Fruit fly (Drosophila melanogaster) whole organism, embryonic: Measurements from ENCODE around the gene Hmr.

Experiments used
- Aef1 ChIP-seq: fragments of 200-800 bp; sonication (Bioruptor generic); IDR thresholded peaks from 3 replicates; pipeline ENCODE4 v1.3.6; 2022; ENCODE audit warnings: missing biosample characterization, missing genetic modification characterization
- Asciz ChIP-seq: fragments of 200-800 bp; sonication (Bioruptor generic); optimal IDR thresholded peaks from 2 replicates; lab custom pipeline; 2017; ENCODE audit warnings: missing biosample characterization, mild to moderate bottlenecking, missing genetic modification characterization, missing genetic modification reagents
- CG10366 ChIP-seq: fragments of 200-800 bp; sonication (Bioruptor generic); IDR thresholded peaks from 2 replicates; pipeline ENCODE4 v1.3.6; 2022; ENCODE audit warnings: missing biosample characterization, missing genetic modification characterization
- CG12071 ChIP-seq: fragments of 200-800 bp; sonication (Bioruptor generic); optimal IDR thresholded peaks from 3 replicates; lab custom pipeline; 2018; ENCODE audit warnings: missing biosample characterization, mild to moderate bottlenecking, missing genetic modification characterization
- CG12219 ChIP-seq: fragments of 200-800 bp; sonication (Bioruptor generic); optimal IDR thresholded peaks from 3 replicates; lab custom pipeline; 2018; ENCODE audit warnings: missing biosample characterization, mild to moderate bottlenecking, missing genetic modification characterization
- CG12236 ChIP-seq: fragments of 200-800 bp; sonication (Bioruptor generic); optimal IDR thresholded peaks from 2 replicates; lab custom pipeline; 2016; ENCODE audit warnings: missing biosample characterization, missing genetic modification characterization
- CG13296 ChIP-seq: fragments of 200-800 bp; sonication (Bioruptor generic); optimal IDR thresholded peaks from 3 replicates; lab custom pipeline; 2018; ENCODE audit warnings: missing biosample characterization, mild to moderate bottlenecking, missing genetic modification characterization
- CG15269 ChIP-seq: fragments of 200-800 bp; sonication (Bioruptor generic); optimal IDR thresholded peaks from 2 replicates; lab custom pipeline; 2018; ENCODE audit warnings: missing biosample characterization, mild to moderate bottlenecking, missing genetic modification characterization, moderate library complexity
- CG1647 ChIP-seq: fragments of 200-800 bp; sonication (Bioruptor generic); optimal IDR thresholded peaks from 3 replicates; lab custom pipeline; 2016; ENCODE audit warnings: missing biosample characterization, missing genetic modification characterization
- CG16863 ChIP-seq: fragments of 200-800 bp; sonication (Bioruptor generic); optimal IDR thresholded peaks from 3 replicates; lab custom pipeline; 2016; ENCODE audit warnings: missing biosample characterization, missing genetic modification characterization
- CG17612 ChIP-seq: fragments of 200-800 bp; sonication (Bioruptor generic); IDR thresholded peaks from 2 replicates; pipeline ENCODE4 v1.3.6; 2022; ENCODE audit warnings: missing biosample characterization, missing genetic modification characterization
- CG1832 ChIP-seq: fragments of 200-800 bp; sonication (Bioruptor generic); optimal IDR thresholded peaks from 2 replicates; lab custom pipeline; 2017; ENCODE audit warnings: missing biosample characterization, mild to moderate bottlenecking, missing genetic modification characterization, inconsistent platforms
- CG2678 ChIP-seq: fragments of 200-800 bp; sonication (Bioruptor generic); optimal IDR thresholded peaks from 3 replicates; lab custom pipeline; 2019; ENCODE audit warnings: missing biosample characterization, mild to moderate bottlenecking, missing genetic modification characterization, moderate library complexity
- CG2875 ChIP-seq: fragments of 200-800 bp; sonication (Bioruptor generic); optimal IDR thresholded peaks from 2 replicates; lab custom pipeline; 2017; ENCODE audit warnings: missing biosample characterization, mild to moderate bottlenecking, missing genetic modification characterization, missing genetic modification reagents
- CG30403 ChIP-seq: fragments of 200-800 bp; sonication (Bioruptor generic); optimal IDR thresholded peaks from 3 replicates; lab custom pipeline; 2016; ENCODE audit warnings: missing biosample characterization, missing genetic modification characterization
- CG30431 ChIP-seq: fragments of 200-800 bp; sonication (Bioruptor generic); optimal IDR thresholded peaks from 2 replicates; lab custom pipeline; 2017; ENCODE audit warnings: missing biosample characterization, missing genetic modification characterization
- CG31388 ChIP-seq: fragments of 200-800 bp; sonication (Bioruptor generic); optimal IDR thresholded peaks from 2 replicates; lab custom pipeline; 2016; ENCODE audit warnings: missing biosample characterization, missing genetic modification characterization
- CG31441 ChIP-seq: fragments of 200-800 bp; sonication (Bioruptor generic); IDR thresholded peaks from 2 replicates; pipeline ENCODE4 v1.3.6; 2022; ENCODE audit warnings: missing biosample characterization, missing genetic modification characterization
- CG4707 ChIP-seq: fragments of 200-800 bp; sonication (Bioruptor generic); optimal IDR thresholded peaks from 2 replicates; lab custom pipeline; 2018; ENCODE audit warnings: missing biosample characterization, mild to moderate bottlenecking, missing genetic modification characterization, moderate library complexity
- CG4820 ChIP-seq: fragments of 200-800 bp; sonication (Bioruptor generic); optimal IDR thresholded peaks from 3 replicates; lab custom pipeline; 2016; ENCODE audit warnings: missing biosample characterization, missing genetic modification characterization
- CG6765 ChIP-seq: fragments of 200-800 bp; sonication (Bioruptor generic); optimal IDR thresholded peaks from 3 replicates; lab custom pipeline; 2017; ENCODE audit warnings: missing biosample characterization, mild to moderate bottlenecking, missing genetic modification characterization
- CG6854 ChIP-seq: fragments of 200-800 bp; sonication (Bioruptor generic); optimal IDR thresholded peaks from 3 replicates; lab custom pipeline; 2017; ENCODE audit warnings: missing biosample characterization, mild to moderate bottlenecking, missing genetic modification characterization
- CG8281 ChIP-seq: fragments of 200-800 bp; sonication (Bioruptor generic); optimal IDR thresholded peaks from 2 replicates; lab custom pipeline; 2018; ENCODE audit warnings: missing biosample characterization, mild to moderate bottlenecking, missing genetic modification characterization, moderate library complexity
- CoRest ChIP-seq: fragments of 200-800 bp; sonication (Bioruptor generic); optimal IDR thresholded peaks from 3 replicates; lab custom pipeline; 2018; ENCODE audit warnings: missing biosample characterization, mild to moderate bottlenecking, missing genetic modification characterization, moderate library complexity
- Jarid2 ChIP-seq: fragments of 200-800 bp; sonication (Bioruptor generic); optimal IDR thresholded peaks from 3 replicates; lab custom pipeline; 2017; ENCODE audit warnings: mild to moderate bottlenecking, missing biosample characterization, missing genetic modification reagents, missing genetic modification characterization
- Lhr ChIP-seq: fragments of 200-800 bp; sonication (Bioruptor generic); optimal IDR thresholded peaks from 3 replicates; lab custom pipeline; 2017; ENCODE audit warnings: mild to moderate bottlenecking, missing biosample characterization, missing genetic modification reagents, missing genetic modification characterization
- MTF-1 ChIP-seq: fragments of 200-800 bp; sonication (Bioruptor generic); optimal IDR thresholded peaks from 2 replicates; lab custom pipeline; 2018; ENCODE audit warnings: missing biosample characterization, mild to moderate bottlenecking, missing genetic modification characterization, borderline replicate concordance
- Med ChIP-seq: fragments of 200-800 bp; sonication (Bioruptor generic); peaks from one replicate; lab custom pipeline; 2016; ENCODE audit warnings: missing biosample characterization, missing genetic modification characterization, mild to moderate bottlenecking, inconsistent platforms, moderate library complexity
- NC2α ChIP-seq: fragments of 200-800 bp; sonication (Bioruptor generic); optimal IDR thresholded peaks from 2 replicates; lab custom pipeline; 2016; ENCODE audit warnings: missing biosample characterization, missing genetic modification characterization
- Nf-YB ChIP-seq: fragments of 200-800 bp; sonication (Bioruptor generic); optimal IDR thresholded peaks from 3 replicates; lab custom pipeline; 2019; ENCODE audit warnings: missing biosample characterization, mild to moderate bottlenecking, missing genetic modification characterization, moderate library complexity
- al ChIP-seq: fragments of 200-800 bp; sonication (Bioruptor generic); IDR thresholded peaks from 2 replicates; pipeline ENCODE4 v1.3.6; 2022; ENCODE audit warnings: missing biosample characterization, missing genetic modification characterization
- bab2 ChIP-seq: fragments of 200-800 bp; sonication (Bioruptor generic); optimal IDR thresholded peaks from 2 replicates; lab custom pipeline; 2016; ENCODE audit warnings: missing biosample characterization, missing genetic modification characterization
- br ChIP-seq: fragments of >200 bp; optimal IDR thresholded peaks from 2 replicates; lab custom pipeline; 2017
- caup ChIP-seq: fragments of 200-800 bp; sonication (Bioruptor generic); optimal IDR thresholded peaks from 3 replicates; lab custom pipeline; 2017; ENCODE audit warnings: missing biosample characterization, mild to moderate bottlenecking, missing genetic modification characterization, moderate library complexity; ENCODE audit not compliant: severe bottlenecking
- ci ChIP-seq: fragments of 200-800 bp; sonication (Bioruptor generic); IDR thresholded peaks from 3 replicates; pipeline ENCODE4 v1.3.6; 2022; ENCODE audit warnings: missing biosample characterization, missing genetic modification characterization
- crp ChIP-seq, 2 experiments: fragments of 200-800 bp; sonication (Bioruptor generic); optimal IDR thresholded peaks; 2 replicates in 1 of 2; 3 replicates in 1 of 2; lab custom pipeline; 2017; ENCODE audit warnings: missing biosample characterization in 2 of 2, missing genetic modification characterization in 2 of 2, mild to moderate bottlenecking in 1 of 2, moderate library complexity in 1 of 2
- gce ChIP-seq: fragments of 200-800 bp; sonication (Bioruptor generic); IDR thresholded peaks from 3 replicates; pipeline ENCODE4 v1.3.6; 2022; ENCODE audit warnings: missing biosample characterization, missing genetic modification characterization
- gsb-n ChIP-seq: fragments of 200-800 bp; sonication (Bioruptor generic); optimal IDR thresholded peaks from 3 replicates; lab custom pipeline; 2018; ENCODE audit warnings: missing biosample characterization, mild to moderate bottlenecking, missing genetic modification characterization
- gt ChIP-seq: fragments of 200-800 bp; sonication (Bioruptor generic); IDR thresholded peaks from 2 replicates; pipeline ENCODE4 v1.3.6; 2022; ENCODE audit warnings: missing biosample characterization, missing genetic modification characterization
- hbn ChIP-seq: fragments of 200-800 bp; sonication (Bioruptor generic); IDR thresholded peaks from 2 replicates; pipeline ENCODE4 v1.3.6; 2022; ENCODE audit warnings: missing biosample characterization, missing genetic modification characterization; ENCODE audit not compliant: partially characterized antibody
- kni ChIP-seq: fragments of 200-800 bp; sonication (Bioruptor generic); optimal IDR thresholded peaks from 3 replicates; lab custom pipeline; 2017; ENCODE audit warnings: mild to moderate bottlenecking, missing biosample characterization, missing genetic modification reagents, missing genetic modification characterization
- lilli ChIP-seq: fragments of 200-800 bp; sonication (Bioruptor generic); optimal IDR thresholded peaks from 3 replicates; lab custom pipeline; 2016; ENCODE audit warnings: missing biosample characterization, missing genetic modification characterization
- nerfin-1 ChIP-seq: fragments of 200-800 bp; sonication (Bioruptor generic); optimal IDR thresholded peaks from 3 replicates; lab custom pipeline; 2019; ENCODE audit warnings: missing biosample characterization, mild to moderate bottlenecking, missing genetic modification characterization, moderate library complexity
- run ChIP-seq: fragments of 200-800 bp; sonication (Bioruptor generic); optimal IDR thresholded peaks from 3 replicates; lab custom pipeline; 2018; ENCODE audit warnings: missing biosample characterization, mild to moderate bottlenecking, missing genetic modification characterization
- seq ChIP-seq: fragments of 200-800 bp; sonication (Bioruptor generic); IDR thresholded peaks from 2 replicates; pipeline ENCODE4 v1.3.6; 2022; ENCODE audit warnings: missing biosample characterization, missing genetic modification characterization
- shn ChIP-seq: fragments of 200-800 bp; sonication (Bioruptor generic); optimal IDR thresholded peaks from 3 replicates; lab custom pipeline; 2016; ENCODE audit warnings: missing biosample characterization, missing genetic modification characterization
- tll ChIP-seq, 2 experiments: fragments of 200-800 bp in 1 of 2; fragments of >200 bp in 1 of 2; sonication (Bioruptor generic) in 1 of 2; optimal IDR thresholded peaks; 2 replicates each; lab custom pipeline; 2017 to 2019; ENCODE audit warnings: missing biosample characterization in 2 of 2, missing genetic modification characterization in 2 of 2, mild to moderate bottlenecking in 1 of 2, moderate library complexity in 1 of 2
- tx ChIP-seq: fragments of 200-800 bp; sonication (Bioruptor generic); optimal IDR thresholded peaks from 2 replicates; lab custom pipeline; 2016; ENCODE audit warnings: missing biosample characterization, missing genetic modification characterization
- unc-4 ChIP-seq: fragments of 200-800 bp; sonication (Bioruptor generic); IDR thresholded peaks from 2 replicates; pipeline ENCODE4 v1.3.6; 2022; ENCODE audit warnings: missing biosample characterization, missing genetic modification characterization; ENCODE audit not compliant: partially characterized antibody
- wdn ChIP-seq: fragments of 200-800 bp; sonication (Bioruptor generic); IDR thresholded peaks from 2 replicates; pipeline ENCODE4 v1.3.6; 2022; ENCODE audit warnings: missing biosample characterization, missing genetic modification characterization

The Hmr gene

dm6 chrX:10582064-10582463 lies 13.6 kb downstream of the Hmr start (continued):
- TF ChIP-seq kni, result no peak
- TF ChIP-seq shn (GFP tag; lab: Kevin White, UChicago), result no peak
- TF ChIP-seq Asciz (GFP tag; lab: Kevin White, UChicago), result peak; percentile 36
- no peak for TF ChIP-seq CG10366 (GFP tag; lab: Robert Waterston, UW)
- TF ChIP-seq br (lab: Kevin White, UChicago), result no peak
- TF ChIP-seq CG6765 (GFP tag; lab: Kevin White, UChicago), result no peak
- peak; percentile 28; the same call in 1 of the 2 replicates for TF ChIP-seq CG31441 (GFP tag; lab: Robert Waterston, UW)
- TF ChIP-seq CG1832 (GFP tag; lab: Kevin White, UChicago), result no peak
- peak; percentile 54 for TF ChIP-seq gsb-n
- peak; percentile 38 for TF ChIP-seq bab2 (GFP tag; lab: Kevin White, UChicago)
- no peak for TF ChIP-seq wdn
- no peak for TF ChIP-seq CG30431
- TF ChIP-seq CG16863 (GFP tag; lab: Kevin White, UChicago), result no peak
- no peak for TF ChIP-seq CG12236 (GFP tag; lab: Kevin White, UChicago)
- no peak for TF ChIP-seq Jarid2 (GFP tag; lab: Kevin White, UChicago)
- TF ChIP-seq nerfin-1 (tag; lab: Kevin White, UChicago), result peak; percentile 30
- peak; percentile 23 for TF ChIP-seq CG15269
- no peak for TF ChIP-seq CG4820
- TF ChIP-seq tll (GFP tag; optimal IDR thresholded peaks at IDR 0.05; lab: Kevin White, UChicago), result no peak
- peak; percentile 63 for TF ChIP-seq CG2875 (GFP tag; lab: Kevin White, UChicago)
- TF ChIP-seq lilli (GFP tag; lab: Kevin White, UChicago), result no peak
- no peak for TF ChIP-seq gt (GFP tag; lab: Robert Waterston, UW)
- TF ChIP-seq CG12219 (GFP tag; lab: Kevin White, UChicago), result peak; percentile 58
- no peak for TF ChIP-seq CG6854 (GFP tag; lab: Kevin White, UChicago)
- no peak for TF ChIP-seq gce (GFP tag; lab: Robert Waterston, UW)
- no peak for TF ChIP-seq hbn
- TF ChIP-seq ci (GFP tag; lab: Robert Waterston, UW), result 0 out of 3 replicates have a peak, but pooled peaks have one; percentile 37
- peak; percentile 5 for TF ChIP-seq NC2α (GFP tag; lab: Kevin White, UChicago)
- TF ChIP-seq MTF-1 (GFP tag; lab: Kevin White, UChicago), result peak; percentile 79
- TF ChIP-seq caup, result peak; percentile 22
- TF ChIP-seq CG30403 (GFP tag; lab: Kevin White, UChicago), result no peak
- no peak for TF ChIP-seq seq
- TF ChIP-seq al, result no peak
- peak; percentile 31 for TF ChIP-seq Nf-YB (GFP tag; lab: Kevin White, UChicago)
- TF ChIP-seq CG31388 (GFP tag; lab: Kevin White, UChicago), result no peak
- no peak for TF ChIP-seq CG17612 (GFP tag; lab: Robert Waterston, UW)
- peak; percentile 41 for TF ChIP-seq run (tag; lab: Kevin White, UChicago)
- TF ChIP-seq CG1647, result no peak
- no peak for TF ChIP-seq CG8281 (tag; lab: Kevin White, UChicago)
- peak; percentile 56 for TF ChIP-seq CG4707 (GFP tag; lab: Kevin White, UChicago)
- peak; percentile 27 for TF ChIP-seq CG13296 (GFP tag; lab: Kevin White, UChicago)
- peak; percentile 53 for TF ChIP-seq CG12071
- peak; percentile 65 for TF ChIP-seq Med (GFP tag; lab: Kevin White, UChicago)
- TF ChIP-seq tx, result no peak
- peak; percentile 12 for TF ChIP-seq Lhr (GFP tag; lab: Kevin White, UChicago)
- peak; percentile 45 for TF ChIP-seq CG2678 (tag; lab: Kevin White, UChicago)
- no peak for TF ChIP-seq crp (GFP tag; optimal IDR thresholded peaks at IDR 0.05; lab: Kevin White, UChicago)
- TF ChIP-seq unc-4 (GFP tag; lab: Robert Waterston, UW), result no peak
- peak; percentile 16 for TF ChIP-seq CoRest
- no peak for TF ChIP-seq Aef1
